Fruit fly (Drosophila melanogaster) whole organism, embryonic: ENCODE measurements around the gene Dis3l2.

Source experiments
- Bgb ChIP-seq: fragments of 200-800 bp; sonication (Bioruptor generic); IDR thresholded peaks from 2 replicates; pipeline ENCODE4 v1.3.6; 2022; ENCODE audit warnings: missing biosample characterization, missing genetic modification characterization; ENCODE audit not compliant: partially characterized antibody
- CG10209 ChIP-seq: fragments of 200-800 bp; sonication (Bioruptor generic); optimal IDR thresholded peaks from 3 replicates; lab custom pipeline; 2017; ENCODE audit warnings: missing biosample characterization, mild to moderate bottlenecking, missing genetic modification characterization, missing genetic modification reagents
- CG10267 ChIP-seq: fragments of 200-800 bp; sonication (Bioruptor generic); optimal IDR thresholded peaks from 2 replicates; lab custom pipeline; 2018; ENCODE audit warnings: missing biosample characterization, mild to moderate bottlenecking, missing genetic modification characterization, moderate library complexity
- CG12155 ChIP-seq: fragments of 200-800 bp; sonication (Bioruptor generic); optimal IDR thresholded peaks from 3 replicates; lab custom pipeline; 2016; ENCODE audit warnings: missing biosample characterization, missing genetic modification characterization
- CG13424 ChIP-seq: fragments of 200-800 bp; sonication (Bioruptor generic); optimal IDR thresholded peaks from 2 replicates; lab custom pipeline; 2019; ENCODE audit warnings: missing biosample characterization, mild to moderate bottlenecking, missing genetic modification characterization, moderate library complexity
- CG14667 ChIP-seq: fragments of 200-800 bp; sonication (Bioruptor generic); IDR thresholded peaks from 2 replicates; pipeline ENCODE4 v1.3.6; 2022; ENCODE audit warnings: missing biosample characterization, missing genetic modification characterization
- CG14965 ChIP-seq: fragments of 200-800 bp; sonication (Bioruptor generic); optimal IDR thresholded peaks from 2 replicates; lab custom pipeline; 2016; ENCODE audit warnings: missing biosample characterization, missing genetic modification characterization, borderline replicate concordance
- CG17385 ChIP-seq: fragments of 200-800 bp; sonication (Bioruptor generic); optimal IDR thresholded peaks from 3 replicates; lab custom pipeline; 2018; ENCODE audit warnings: missing biosample characterization, mild to moderate bottlenecking, missing genetic modification characterization
- CG17829 ChIP-seq: fragments of 200-800 bp; optimal IDR thresholded peaks from 2 replicates; lab custom pipeline; 2019; ENCODE audit warnings: missing biosample characterization, mild to moderate bottlenecking, missing genetic modification characterization, moderate library complexity
- CG2875 ChIP-seq: fragments of 200-800 bp; sonication (Bioruptor generic); optimal IDR thresholded peaks from 2 replicates; lab custom pipeline; 2017; ENCODE audit warnings: missing biosample characterization, mild to moderate bottlenecking, missing genetic modification characterization, missing genetic modification reagents
- CG30020 ChIP-seq: fragments of 200-800 bp; optimal IDR thresholded peaks from 2 replicates; lab custom pipeline; 2019; ENCODE audit warnings: missing biosample characterization, mild to moderate bottlenecking, missing genetic modification characterization, moderate library complexity
- CG33213 ChIP-seq: fragments of 200-800 bp; sonication (Bioruptor generic); optimal IDR thresholded peaks from 3 replicates; lab custom pipeline; 2016; ENCODE audit warnings: missing biosample characterization, missing genetic modification characterization
- CG34422 ChIP-seq: fragments of 200-800 bp; sonication (Bioruptor generic); IDR thresholded peaks from 3 replicates; pipeline ENCODE4 v1.3.6; 2022; ENCODE audit warnings: missing biosample characterization, missing genetic modification characterization
- CG4404 ChIP-seq: fragments of 200-800 bp; sonication (Bioruptor generic); IDR thresholded peaks from 2 replicates; pipeline ENCODE4 v1.3.6; 2022; ENCODE audit warnings: missing biosample characterization, missing genetic modification characterization
- CG6254 ChIP-seq: fragments of 200-800 bp; sonication (Bioruptor generic); optimal IDR thresholded peaks from 3 replicates; lab custom pipeline; 2017; ENCODE audit warnings: mild to moderate bottlenecking, missing biosample characterization, missing genetic modification reagents, missing genetic modification characterization
- CG6813 ChIP-seq: fragments of 200-800 bp; sonication (Bioruptor generic); optimal IDR thresholded peaks from 2 replicates; lab custom pipeline; 2017; ENCODE audit warnings: missing biosample characterization, missing genetic modification characterization, mild to moderate bottlenecking, moderate library complexity, missing genetic modification reagents
- D19B ChIP-seq: fragments of 200-800 bp; sonication (Bioruptor generic); optimal IDR thresholded peaks from 2 replicates; lab custom pipeline; 2017; ENCODE audit warnings: missing biosample characterization, mild to moderate bottlenecking, missing genetic modification characterization
- Dip3 ChIP-seq: fragments of 200-800 bp; sonication (Bioruptor generic); optimal IDR thresholded peaks from 3 replicates; lab custom pipeline; 2016; ENCODE audit warnings: missing biosample characterization, missing genetic modification characterization
- Drgx ChIP-seq: fragments of 200-800 bp; sonication (Bioruptor generic); IDR thresholded peaks from 2 replicates; pipeline ENCODE4 v1.3.6; 2022; ENCODE audit warnings: missing biosample characterization, missing genetic modification characterization
- Gsc ChIP-seq: fragments of 200-800 bp; sonication (Bioruptor generic); IDR thresholded peaks from 2 replicates; pipeline ENCODE4 v1.3.6; 2022; ENCODE audit warnings: missing biosample characterization, missing genetic modification characterization
- HLHmδ ChIP-seq: fragments of 200-800 bp; sonication (Bioruptor generic); optimal IDR thresholded peaks from 2 replicates; lab custom pipeline; 2018; ENCODE audit warnings: missing biosample characterization, mild to moderate bottlenecking, missing genetic modification characterization, moderate library complexity
- HmgD ChIP-seq: fragments of 200-800 bp; sonication (Bioruptor generic); optimal IDR thresholded peaks from 3 replicates; lab custom pipeline; 2016; ENCODE audit warnings: missing biosample characterization, missing genetic modification characterization
- Hsf ChIP-seq: fragments of 200-800 bp; sonication (Bioruptor generic); optimal IDR thresholded peaks from 3 replicates; lab custom pipeline; 2016; ENCODE audit warnings: missing biosample characterization, missing genetic modification characterization
- Mes4 ChIP-seq: fragments of 200-800 bp; sonication (Bioruptor generic); optimal IDR thresholded peaks from 2 replicates; lab custom pipeline; 2016; ENCODE audit warnings: missing biosample characterization, missing genetic modification characterization
- Sox102F ChIP-seq: fragments of 200-800 bp; sonication (Bioruptor generic); optimal IDR thresholded peaks from 2 replicates; lab custom pipeline; 2018; ENCODE audit warnings: missing biosample characterization, mild to moderate bottlenecking, missing genetic modification characterization, moderate library complexity
- Spps ChIP-seq: fragments of 200-800 bp; sonication (Bioruptor generic); optimal IDR thresholded peaks from 2 replicates; lab custom pipeline; 2018; ENCODE audit warnings: missing biosample characterization, mild to moderate bottlenecking, missing genetic modification characterization
- Sry-β ChIP-seq: fragments of 200-800 bp; sonication (Bioruptor generic); optimal IDR thresholded peaks from 2 replicates; lab custom pipeline; 2018; ENCODE audit warnings: missing biosample characterization, mild to moderate bottlenecking, missing genetic modification characterization, moderate library complexity
- TFAM ChIP-seq: fragments of 200-800 bp; sonication (Bioruptor generic); optimal IDR thresholded peaks from 2 replicates; lab custom pipeline; 2017; ENCODE audit warnings: missing biosample characterization, missing genetic modification characterization, inconsistent platforms
- Tbp ChIP-seq: fragments of >200 bp; optimal IDR thresholded peaks from 2 replicates; lab custom pipeline; 2018; ENCODE audit warnings: missing biosample characterization, missing genetic modification characterization
- Vsx1 ChIP-seq: fragments of 200-800 bp; sonication (Bioruptor generic); optimal IDR thresholded peaks from 2 replicates; lab custom pipeline; 2017; ENCODE audit warnings: missing biosample characterization, mild to moderate bottlenecking, missing genetic modification characterization, missing genetic modification reagents
- Xbp1 ChIP-seq: fragments of 200-800 bp; sonication (Bioruptor generic); optimal IDR thresholded peaks from 3 replicates; lab custom pipeline; 2016; ENCODE audit warnings: missing biosample characterization, mild to moderate bottlenecking, missing genetic modification characterization
- ara ChIP-seq: fragments of 200-800 bp; sonication (Bioruptor generic); IDR thresholded peaks from 2 replicates; pipeline ENCODE4 v1.3.6; 2022; ENCODE audit warnings: missing biosample characterization, missing genetic modification characterization
- cas ChIP-seq: fragments of 200-800 bp; sonication (Bioruptor generic); IDR thresholded peaks from 2 replicates; pipeline ENCODE4 v1.3.6; 2022; ENCODE audit warnings: missing biosample characterization, missing genetic modification characterization
- caup ChIP-seq: fragments of 200-800 bp; sonication (Bioruptor generic); optimal IDR thresholded peaks from 3 replicates; lab custom pipeline; 2017; ENCODE audit warnings: missing biosample characterization, mild to moderate bottlenecking, missing genetic modification characterization, moderate library complexity; ENCODE audit not compliant: severe bottlenecking
- cg ChIP-seq: fragments of 200-800 bp; sonication (Bioruptor generic); optimal IDR thresholded peaks from 3 replicates; lab custom pipeline; 2019; ENCODE audit warnings: missing biosample characterization, mild to moderate bottlenecking, missing genetic modification characterization, moderate library complexity
- chn ChIP-seq: fragments of 200-800 bp; sonication (Bioruptor generic); optimal IDR thresholded peaks from 2 replicates; lab custom pipeline; 2016; ENCODE audit warnings: missing biosample characterization, missing genetic modification characterization
- danr ChIP-seq: fragments of 200-800 bp; sonication (Bioruptor generic); IDR thresholded peaks from 2 replicates; pipeline ENCODE4 v1.3.6; 2022; ENCODE audit warnings: missing biosample characterization, missing genetic modification characterization
- disco-r ChIP-seq: fragments of 200-800 bp; sonication (Bioruptor generic); optimal IDR thresholded peaks from 2 replicates; lab custom pipeline; 2016; ENCODE audit warnings: missing biosample characterization, missing genetic modification characterization
- dmrt11E ChIP-seq: fragments of 200-800 bp; sonication (Bioruptor generic); optimal IDR thresholded peaks from 3 replicates; lab custom pipeline; 2018; ENCODE audit warnings: missing biosample characterization, mild to moderate bottlenecking, missing genetic modification characterization, moderate library complexity
- gro ChIP-seq: fragments of 200-800 bp; sonication (Bioruptor generic); optimal IDR thresholded peaks from 2 replicates; lab custom pipeline; 2016; ENCODE audit warnings: missing biosample characterization, missing genetic modification characterization
- jumu ChIP-seq: fragments of 200-800 bp; sonication (Bioruptor generic); optimal IDR thresholded peaks from 3 replicates; lab custom pipeline; 2016; ENCODE audit warnings: missing biosample characterization, missing genetic modification characterization
- luna ChIP-seq: fragments of 200-800 bp; sonication (Bioruptor generic); optimal IDR thresholded peaks from 2 replicates; lab custom pipeline; 2016; ENCODE audit warnings: missing biosample characterization, missing genetic modification characterization
- nau ChIP-seq: fragments of 200-800 bp; sonication (Bioruptor generic); optimal IDR thresholded peaks from 3 replicates; lab custom pipeline; 2017; ENCODE audit warnings: missing biosample characterization, mild to moderate bottlenecking, missing genetic modification characterization, missing genetic modification reagents
- pb ChIP-seq: fragments of 200-800 bp; sonication (Bioruptor generic); optimal IDR thresholded peaks from 3 replicates; lab custom pipeline; 2016; ENCODE audit warnings: missing biosample characterization, missing genetic modification characterization
- sna ChIP-seq: fragments of 200-800 bp; sonication (Bioruptor generic); IDR thresholded peaks from 2 replicates; pipeline ENCODE4 v1.3.6; 2022; ENCODE audit warnings: missing biosample characterization, missing genetic modification characterization; ENCODE audit not compliant: partially characterized antibody
- tgo ChIP-seq: fragments of 200-800 bp; sonication (Bioruptor generic); IDR thresholded peaks from 3 replicates; pipeline ENCODE4 v1.3.6; 2022; ENCODE audit warnings: missing biosample characterization, missing genetic modification characterization
- vfl ChIP-seq: fragments of 200-800 bp; sonication (Bioruptor generic); optimal IDR thresholded peaks from 2 replicates; lab custom pipeline; 2016; ENCODE audit warnings: missing biosample characterization, missing genetic modification characterization
- wdn ChIP-seq: fragments of 200-800 bp; sonication (Bioruptor generic); IDR thresholded peaks from 2 replicates; pipeline ENCODE4 v1.3.6; 2022; ENCODE audit warnings: missing biosample characterization, missing genetic modification characterization

Gene Dis3l2

DNA sequence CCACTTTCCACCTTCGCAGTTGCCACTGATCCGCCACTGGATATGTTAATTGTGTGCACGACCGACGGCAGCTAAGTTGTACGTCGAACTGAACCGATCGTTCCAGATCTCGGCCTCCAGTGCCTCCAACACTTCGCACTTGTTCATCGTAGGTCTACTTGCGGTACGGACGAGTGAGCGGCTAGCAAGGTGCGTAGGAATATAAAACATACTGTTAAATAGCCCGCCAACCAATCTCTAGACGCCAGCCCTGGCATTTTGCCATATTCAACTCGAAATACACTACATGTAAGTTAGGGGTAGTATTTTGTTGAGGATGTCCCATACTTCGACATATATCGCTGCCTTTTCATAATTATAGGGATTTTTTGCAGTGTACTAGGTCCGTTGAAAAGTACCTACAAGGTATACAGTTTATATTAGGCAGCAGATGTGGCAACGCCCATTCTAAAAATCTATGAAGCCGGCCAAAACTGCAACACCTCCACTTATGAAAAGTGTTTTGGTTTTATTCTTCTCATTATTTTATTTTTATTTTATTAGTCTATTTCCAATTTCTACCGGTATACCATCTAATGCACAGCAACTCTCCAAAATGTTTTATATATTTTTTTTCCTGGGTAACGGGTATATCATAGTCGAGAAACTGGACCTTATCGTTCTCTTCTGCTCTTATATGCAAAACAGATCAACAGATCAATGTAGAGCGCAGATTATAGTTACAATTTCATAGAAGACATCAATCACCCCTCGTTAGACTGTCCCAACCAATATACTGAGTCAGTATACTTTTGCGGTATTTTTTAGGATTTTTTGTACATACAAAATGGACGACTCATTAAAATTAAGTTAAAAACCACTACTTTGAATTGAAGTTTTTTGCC is 10.8 kb downstream of the Dis3l2 start, which contains the start of the genes pyx and CG33229 (continued):
- TF ChIP-seq CG34422 (GFP tag; lab: Robert Waterston, UW) (peak; percentile 88), CG6254 (GFP tag; lab: Kevin White, UChicago) (peak; percentile 33), gro (GFP tag; lab: Kevin White, UChicago) (peak; percentile 75), vfl (GFP tag; lab: Kevin White, UChicago) (peak; percentile 85), TFAM (GFP tag; lab: Kevin White, UChicago) (peak; percentile 31), Sox102F (peak; percentile 78), CG30020 (tag; lab: Kevin White, UChicago) (peak; percentile 59), CG6813 (peak; percentile 68), Sry-β (GFP tag; lab: Kevin White, UChicago) (no peak), Dip3 (GFP tag; lab: Kevin White, UChicago) (peak; percentile 87), CG17385 (GFP tag; lab: Kevin White, UChicago) (peak; percentile 68), nau (GFP tag; lab: Kevin White, UChicago) (no peak), danr (GFP tag; lab: Robert Waterston, UW) (peak; percentile 73), CG10267 (tag; lab: Kevin White, UChicago) (peak; percentile 74), Tbp (GFP tag; lab: Kevin White, UChicago) (no peak), luna (GFP tag; lab: Kevin White, UChicago) (peak; percentile 38), Hsf (peak; percentile 94), D19B (GFP tag; lab: Kevin White, UChicago) (peak; percentile 78), tgo (GFP tag; lab: Robert Waterston, UW) (peak; percentile 86), CG17829 (tag; lab: Kevin White, UChicago) (peak; percentile 71), Spps (tag; lab: Kevin White, UChicago) (no peak), pb (GFP tag; lab: Kevin White, UChicago) (peak; percentile 44), jumu (GFP tag; lab: Kevin White, UChicago) (peak; percentile 70), CG13424 (peak; percentile 87), CG33213 (GFP tag; lab: Kevin White, UChicago) (peak; percentile 31), CG12155 (GFP tag; lab: Kevin White, UChicago) (peak; percentile 87), sna (GFP tag; lab: Robert Waterston, UW) (peak; percentile 19; the same call in 1 of the 2 replicates), disco-r (GFP tag; lab: Kevin White, UChicago) (peak; percentile 75), Xbp1 (GFP tag; lab: Kevin White, UChicago) (peak; percentile 91), CG2875 (GFP tag; lab: Kevin White, UChicago) (peak; percentile 33), wdn (GFP tag; lab: Robert Waterston, UW) (peak; percentile 75), Bgb (GFP tag; lab: Robert Waterston, UW) (no peak), cas (GFP tag; lab: Robert Waterston, UW) (peak; percentile 88), CG14667 (GFP tag; lab: Robert Waterston, UW) (peak; percentile 67), CG14965 (GFP tag; lab: Kevin White, UChicago) (no peak), ara (peak; percentile 58), HmgD (no peak), CG4404 (GFP tag; lab: Robert Waterston, UW) (peak; percentile 80), Vsx1 (GFP tag; lab: Kevin White, UChicago) (no peak), Drgx (peak; percentile 77), dmrt11E (peak; percentile 68), chn (GFP tag; lab: Kevin White, UChicago) (peak; percentile 84), Mes4 (peak; percentile 57), HLHmδ (no peak), caup (GFP tag; lab: Kevin White, UChicago) (peak; percentile 77), cg (GFP tag; lab: Kevin White, UChicago) (no peak), CG10209 (GFP tag; lab: Kevin White, UChicago) (peak; percentile 85), Gsc (GFP tag; lab: Robert Waterston, UW) (no peak; the same call in 1 of the 2 replicates)
